Fruit fly (Drosophila melanogaster) whole organism, embryonic: ENCODE results near the gene CG15347.

Experiments used
- Adf1 ChIP-seq: fragments of 200-800 bp; sonication (Bioruptor generic); IDR thresholded peaks from 2 replicates; pipeline ENCODE4 v1.3.6; 2022; ENCODE audit warnings: missing biosample characterization, missing genetic modification characterization
- Atf3 ChIP-seq: fragments of 200-800 bp; sonication (Bioruptor generic); optimal IDR thresholded peaks from 3 replicates; lab custom pipeline; 2016; ENCODE audit warnings: missing biosample characterization, missing genetic modification characterization
- Awh ChIP-seq: fragments of 200-800 bp; sonication (Bioruptor generic); IDR thresholded peaks from 2 replicates; pipeline ENCODE4, ENCODE4 v1.3.6; 2022; ENCODE audit warnings: missing biosample characterization, missing genetic modification characterization
- CG10147 ChIP-seq: fragments of 200-800 bp; sonication (Bioruptor generic); optimal IDR thresholded peaks from 2 replicates; lab custom pipeline; 2019; ENCODE audit warnings: missing biosample characterization, mild to moderate bottlenecking, missing genetic modification characterization, moderate library complexity
- CG11560 ChIP-seq: fragments of 200-800 bp; sonication (Bioruptor generic); IDR thresholded peaks from 3 replicates; pipeline ENCODE4 v1.3.6; 2022; ENCODE audit warnings: missing biosample characterization, missing genetic modification characterization
- CG12769 ChIP-seq: fragments of 200-800 bp; sonication (Bioruptor generic); optimal IDR thresholded peaks from 2 replicates; lab custom pipeline; 2019; ENCODE audit warnings: missing biosample characterization, mild to moderate bottlenecking, missing genetic modification characterization, moderate library complexity
- CG13287 ChIP-seq: fragments of 200-800 bp; sonication (Bioruptor generic); IDR thresholded peaks from 2 replicates; pipeline ENCODE4 v1.3.6; 2022; ENCODE audit warnings: missing biosample characterization, missing genetic modification characterization; ENCODE audit not compliant: partially characterized antibody
- CG13624 ChIP-seq: fragments of 200-800 bp; sonication (Bioruptor generic); optimal IDR thresholded peaks from 2 replicates; lab custom pipeline; 2016; ENCODE audit warnings: missing biosample characterization, missing genetic modification characterization
- CG16779 ChIP-seq: fragments of 200-800 bp; sonication (Bioruptor generic); IDR thresholded peaks from 2 replicates; pipeline ENCODE4 v1.3.6; 2022; ENCODE audit warnings: missing biosample characterization, missing genetic modification characterization
- CG16813 ChIP-seq: fragments of 200-800 bp; sonication (Bioruptor generic); IDR thresholded peaks from 3 replicates; pipeline ENCODE4 v1.3.6; 2022; ENCODE audit warnings: missing biosample characterization, missing genetic modification characterization; ENCODE audit not compliant: partially characterized antibody
- CG1832 ChIP-seq: fragments of 200-800 bp; sonication (Bioruptor generic); optimal IDR thresholded peaks from 2 replicates; lab custom pipeline; 2017; ENCODE audit warnings: missing biosample characterization, mild to moderate bottlenecking, missing genetic modification characterization, inconsistent platforms
- CG18476 ChIP-seq: fragments of 200-800 bp; sonication (Bioruptor generic); optimal IDR thresholded peaks from 2 replicates; lab custom pipeline; 2016; ENCODE audit warnings: missing biosample characterization, mild to moderate bottlenecking, missing genetic modification characterization
- CG18764 ChIP-seq: fragments of 200-800 bp; sonication (Bioruptor generic); optimal IDR thresholded peaks from 3 replicates; lab custom pipeline; 2016; ENCODE audit warnings: missing biosample characterization, missing genetic modification characterization
- CG2129 ChIP-seq: fragments of 200-800 bp; sonication (Bioruptor generic); IDR thresholded peaks from 2 replicates; pipeline ENCODE4 v1.3.6; 2022; ENCODE audit warnings: missing biosample characterization, missing genetic modification characterization; ENCODE audit not compliant: partially characterized antibody
- CG3065 ChIP-seq: fragments of 200-800 bp; sonication (Bioruptor generic); optimal IDR thresholded peaks from 2 replicates; lab custom pipeline; 2016; ENCODE audit warnings: missing biosample characterization, missing genetic modification characterization
- CG31388 ChIP-seq: fragments of 200-800 bp; sonication (Bioruptor generic); optimal IDR thresholded peaks from 2 replicates; lab custom pipeline; 2016; ENCODE audit warnings: missing biosample characterization, missing genetic modification characterization
- CG3995 ChIP-seq: fragments of 200-800 bp; sonication (Bioruptor generic); optimal IDR thresholded peaks from 3 replicates; lab custom pipeline; 2016; ENCODE audit warnings: missing biosample characterization, missing genetic modification characterization
- CG42726 ChIP-seq: fragments of 200-800 bp; sonication (Bioruptor generic); IDR thresholded peaks from 2 replicates; pipeline ENCODE4 v1.3.6; 2022; ENCODE audit warnings: missing biosample characterization, missing genetic modification characterization; ENCODE audit not compliant: partially characterized antibody
- CG4328 ChIP-seq: fragments of 200-800 bp; sonication (Bioruptor generic); optimal IDR thresholded peaks from 3 replicates; lab custom pipeline; 2017; ENCODE audit warnings: missing biosample characterization, missing genetic modification reagents, missing genetic modification characterization
- CG43689 ChIP-seq: fragments of 200-800 bp; sonication (Bioruptor generic); IDR thresholded peaks from 2 replicates; pipeline ENCODE4 v1.3.6; 2022; ENCODE audit warnings: missing biosample characterization, missing genetic modification characterization
- CG4404 ChIP-seq: fragments of 200-800 bp; sonication (Bioruptor generic); IDR thresholded peaks from 2 replicates; pipeline ENCODE4 v1.3.6; 2022; ENCODE audit warnings: missing biosample characterization, missing genetic modification characterization
- CG9215 ChIP-seq: fragments of 200-800 bp; sonication (Bioruptor generic); IDR thresholded peaks from 2 replicates; pipeline ENCODE4 v1.3.6; 2022; ENCODE audit warnings: missing biosample characterization, missing genetic modification characterization
- Chrac-16 ChIP-seq: fragments of 200-800 bp; sonication (Bioruptor generic); optimal IDR thresholded peaks from 3 replicates; lab custom pipeline; 2016; ENCODE audit warnings: missing biosample characterization, missing genetic modification characterization
- D ChIP-seq, 2 experiments: fragments of 200-800 bp in 1 of 2; fragments of >200 bp in 1 of 2; sonication (Bioruptor generic) in 1 of 2; optimal IDR thresholded peaks; 2 replicates in 1 of 2; 3 replicates in 1 of 2; lab custom pipeline; 2017; ENCODE audit warnings: mild to moderate bottlenecking in 1 of 2, missing biosample characterization in 1 of 2, missing genetic modification characterization in 1 of 2, missing genetic modification reagents in 1 of 2
- Dbx ChIP-seq: fragments of 200-800 bp; sonication (Bioruptor generic); IDR thresholded peaks from 3 replicates; pipeline ENCODE4 v1.3.6; 2022; ENCODE audit warnings: missing biosample characterization, missing genetic modification characterization
- Dp ChIP-seq: fragments of 200-800 bp; sonication (Bioruptor generic); optimal IDR thresholded peaks from 2 replicates; lab custom pipeline; 2018; ENCODE audit warnings: missing biosample characterization, mild to moderate bottlenecking, missing genetic modification characterization, moderate library complexity
- H2.0 ChIP-seq: fragments of 200-800 bp; sonication (Bioruptor generic); IDR thresholded peaks from 2 replicates; pipeline ENCODE4 v1.3.6; 2022; ENCODE audit warnings: missing biosample characterization, missing genetic modification characterization
- Hr3 ChIP-seq: fragments of 200-800 bp; sonication (Bioruptor generic); optimal IDR thresholded peaks from 3 replicates; lab custom pipeline; 2016; ENCODE audit warnings: missing biosample characterization, missing genetic modification characterization
- Hr39 ChIP-seq: fragments of >200 bp; optimal IDR thresholded peaks from 2 replicates; lab custom pipeline; 2017
- Mad ChIP-seq: fragments of 200-800 bp; sonication (Bioruptor generic); optimal IDR thresholded peaks from 2 replicates; lab custom pipeline; 2016; ENCODE audit warnings: missing biosample characterization, missing genetic modification characterization
- Mrtf ChIP-seq: fragments of 200-800 bp; sonication (Bioruptor generic); IDR thresholded peaks from 3 replicates; pipeline ENCODE4 v1.3.6; 2022; ENCODE audit warnings: missing biosample characterization, missing genetic modification characterization
- Ptx1 ChIP-seq: fragments of 200-800 bp; sonication (Bioruptor generic); IDR thresholded peaks from 2 replicates; pipeline ENCODE4 v1.3.6; 2022; ENCODE audit warnings: missing biosample characterization, missing genetic modification characterization
- Sry-β ChIP-seq: fragments of 200-800 bp; sonication (Bioruptor generic); optimal IDR thresholded peaks from 2 replicates; lab custom pipeline; 2018; ENCODE audit warnings: missing biosample characterization, mild to moderate bottlenecking, missing genetic modification characterization, moderate library complexity
- bcd ChIP-seq: fragments of 200-800 bp; sonication (Bioruptor generic); optimal IDR thresholded peaks from 2 replicates; lab custom pipeline; 2017; ENCODE audit warnings: missing biosample characterization, mild to moderate bottlenecking, missing genetic modification characterization
- chm ChIP-seq: fragments of 200-800 bp; sonication (Bioruptor generic); IDR thresholded peaks from 2 replicates; pipeline ENCODE4 v1.3.6; 2022; ENCODE audit warnings: missing biosample characterization, missing genetic modification characterization
- disco-r ChIP-seq: fragments of 200-800 bp; sonication (Bioruptor generic); optimal IDR thresholded peaks from 2 replicates; lab custom pipeline; 2016; ENCODE audit warnings: missing biosample characterization, missing genetic modification characterization
- dm ChIP-seq: fragments of 200-800 bp; sonication (Bioruptor generic); optimal IDR thresholded peaks from 3 replicates; lab custom pipeline; 2016; ENCODE audit warnings: missing biosample characterization, missing genetic modification characterization
- esg ChIP-seq: fragments of 200-800 bp; sonication (Bioruptor generic); conservative IDR thresholded peaks from 2 replicates; pipeline ENCODE4 v1.3.6; 2022; ENCODE audit warnings: missing biosample characterization, missing genetic modification characterization
- eyg ChIP-seq: fragments of 200-800 bp; sonication (Bioruptor generic); optimal IDR thresholded peaks from 3 replicates; lab custom pipeline; 2016; ENCODE audit warnings: missing biosample characterization, missing genetic modification characterization
- gfzf ChIP-seq: fragments of 200-800 bp; sonication (Bioruptor generic); optimal IDR thresholded peaks from 2 replicates; lab custom pipeline; 2016; ENCODE audit warnings: missing biosample characterization, mild to moderate bottlenecking, missing genetic modification characterization, moderate library complexity
- hb ChIP-seq: fragments of 200-800 bp; sonication (Bioruptor generic); IDR thresholded peaks from 3 replicates; pipeline ENCODE4 v1.3.6; 2022; ENCODE audit warnings: missing biosample characterization, missing genetic modification characterization; ENCODE audit not compliant: partially characterized antibody
- ind ChIP-seq: fragments of 200-800 bp; sonication (Bioruptor generic); optimal IDR thresholded peaks from 3 replicates; lab custom pipeline; 2016; ENCODE audit warnings: missing biosample characterization, missing genetic modification characterization
- jing ChIP-seq: fragments of 200-800 bp; sonication (Bioruptor generic); optimal IDR thresholded peaks from 2 replicates; lab custom pipeline; 2018; ENCODE audit warnings: missing biosample characterization, mild to moderate bottlenecking, missing genetic modification characterization
- lbe ChIP-seq: fragments of 200-800 bp; sonication (Bioruptor generic); optimal IDR thresholded peaks from 2 replicates; lab custom pipeline; 2016; ENCODE audit warnings: missing biosample characterization, mild to moderate bottlenecking, missing genetic modification characterization
- nerfin-2 ChIP-seq: fragments of 200-800 bp; sonication (Bioruptor generic); IDR thresholded peaks from 2 replicates; pipeline ENCODE4 v1.3.6; 2022; ENCODE audit warnings: missing biosample characterization, missing genetic modification characterization; ENCODE audit not compliant: partially characterized antibody
- prd ChIP-seq, 3 experiments: fragments of >200 bp in 2 of 3; fragments of 200-800 bp in 1 of 3; sonication (Bioruptor generic) in 1 of 3; optimal IDR thresholded peaks in 2 of 3; IDR thresholded peaks in 1 of 3; 2 replicates in 2 of 3; 3 replicates in 1 of 3; pipeline versions ENCODE4 v1.3.6 to Lab custom; 2017 to 2022; ENCODE audit warnings: missing biosample characterization in 1 of 3, missing genetic modification characterization in 1 of 3
- sens ChIP-seq: fragments of 200-800 bp; sonication (Bioruptor generic); peaks from one replicate; lab custom pipeline; 2016; ENCODE audit warnings: missing biosample characterization, missing genetic modification characterization
- slbo ChIP-seq: fragments of 200-800 bp; sonication (Bioruptor generic); IDR thresholded peaks from 2 replicates; pipeline ENCODE4 v1.3.6; 2022; ENCODE audit warnings: missing biosample characterization, missing genetic modification characterization
- twi ChIP-seq: fragments of 200-800 bp; optimal IDR thresholded peaks from 2 replicates; lab custom pipeline; 2019; ENCODE audit warnings: missing biosample characterization, mild to moderate bottlenecking, missing genetic modification characterization, moderate library complexity
- wor ChIP-seq: fragments of 200-800 bp; sonication (Bioruptor generic); IDR thresholded peaks from 2 replicates; pipeline ENCODE4 v1.3.6; 2022; ENCODE audit warnings: missing biosample characterization, missing genetic modification characterization

Gene CG15347

dm6 chrX:8420772-8421448, 39.8 kb downstream of the CG15347 start (continued):
- no peak for TF ChIP-seq esg (GFP tag; lab: Robert Waterston, UW)
- no peak for TF ChIP-seq disco-r (GFP tag; lab: Kevin White, UChicago)
- peak; percentile 96 for TF ChIP-seq Hr39
- no peak for TF ChIP-seq slbo
- no peak for TF ChIP-seq CG4328 (GFP tag; lab: Kevin White, UChicago)
- no peak for TF ChIP-seq D (optimal IDR thresholded peaks at IDR 0.05; lab: Kevin White, UChicago)
- no peak for TF ChIP-seq D (GFP tag; optimal IDR thresholded peaks at IDR 0.05; lab: Kevin White, UChicago)
- TF ChIP-seq dm: peak; percentile 15
- TF ChIP-seq CG3995 (GFP tag; lab: Kevin White, UChicago): no peak
- peak; percentile 77 for TF ChIP-seq chm
- TF ChIP-seq Awh (GFP tag; lab: Robert Waterston, UW): no peak
- TF ChIP-seq lbe (GFP tag; lab: Kevin White, UChicago): peak; percentile 83
- no peak for TF ChIP-seq ind (GFP tag; lab: Kevin White, UChicago)
- TF ChIP-seq CG13624 (GFP tag; lab: Kevin White, UChicago): no peak
- TF ChIP-seq CG12769 (tag; lab: Kevin White, UChicago): peak; percentile 30
- TF ChIP-seq wor: no peak
- no peak for TF ChIP-seq Ptx1
- no peak for TF ChIP-seq CG1832 (GFP tag; lab: Kevin White, UChicago)
- TF ChIP-seq CG16779 (GFP tag; lab: Robert Waterston, UW): no peak
- no peak for TF ChIP-seq eyg (GFP tag; lab: Kevin White, UChicago)
- no peak for TF ChIP-seq Dp
- peak; percentile 34; the same call in 1 of the 3 replicates for TF ChIP-seq Dbx (GFP tag; lab: Robert Waterston, UW)
- TF ChIP-seq nerfin-2 (GFP tag; lab: Robert Waterston, UW): no peak
- TF ChIP-seq H2.0 (GFP tag; lab: Robert Waterston, UW): no peak
- TF ChIP-seq CG9215 (GFP tag; lab: Robert Waterston, UW): no peak
- peak; percentile 39 for TF ChIP-seq sens
- TF ChIP-seq CG13287 (GFP tag; lab: Robert Waterston, UW): peak; percentile 39
- no peak for TF ChIP-seq CG2129
- TF ChIP-seq bcd: no peak
- no peak for TF ChIP-seq CG11560 (tag; lab: Robert Waterston, UW)
- no peak for TF ChIP-seq CG10147 (GFP tag; lab: Kevin White, UChicago)
- TF ChIP-seq prd (optimal IDR thresholded peaks at IDR 0.05; lab: Kevin White, UChicago): no peak
- TF ChIP-seq prd (GFP tag; IDR thresholded peaks at IDR 0.05; lab: Robert Waterston, UW): no peak
- no peak for TF ChIP-seq CG3065 (GFP tag; lab: Kevin White, UChicago)
- TF ChIP-seq Atf3: no peak
- TF ChIP-seq CG42726 (GFP tag; lab: Robert Waterston, UW): no peak
- TF ChIP-seq twi: no peak
- no peak for TF ChIP-seq Sry-β (GFP tag; lab: Kevin White, UChicago)
- peak; percentile 29; the same call in 1 of the 3 replicates for TF ChIP-seq CG16813 (GFP tag; lab: Robert Waterston, UW)
- TF ChIP-seq Mad: no peak
- TF ChIP-seq CG4404 (GFP tag; lab: Robert Waterston, UW): no peak
- TF ChIP-seq Mrtf: no peak
- no peak for TF ChIP-seq jing
- TF ChIP-seq CG43689 (GFP tag; lab: Robert Waterston, UW): no peak
- no peak for TF ChIP-seq gfzf
- TF ChIP-seq Adf1: peak; percentile 48; the same call in 1 of the 2 replicates
- TF ChIP-seq CG18764 (GFP tag; lab: Kevin White, UChicago): no peak
- TF ChIP-seq Chrac-16: no peak
- TF ChIP-seq CG31388 (GFP tag; lab: Kevin White, UChicago): no peak
- TF ChIP-seq CG18476 (GFP tag; lab: Kevin White, UChicago): no peak
- no peak for TF ChIP-seq hb (GFP tag; lab: Robert Waterston, UW)
- no peak for TF ChIP-seq Hr3 (GFP tag; lab: Kevin White, UChicago)
